Worm (Caenorhabditis elegans) whole organism, L4 larva: ENCODE measurements around the gene lec-12.

Source experiments
- F26F4.8 ChIP-seq: fragments of 200-800 bp; sonication (Bioruptor generic); conservative IDR thresholded peaks from 2 replicates; pipeline ENCODE4 v1.3.6; 2022; ENCODE audit warnings: missing genetic modification characterization, missing compliant biosample characterization
- F44E2.7 ChIP-seq: fragments of 200-800 bp; sonication (Bioruptor generic); IDR thresholded peaks from 2 replicates; pipeline ENCODE4 v2.1.2; 2022; ENCODE audit warnings: missing genetic modification characterization, missing compliant biosample characterization
- ces-1 ChIP-seq: fragments of 150-350 bp; sonication (generic microtip); optimal IDR thresholded peaks from 4 replicates; lab custom pipeline; 2014; ENCODE audit warnings: missing biosample characterization, missing genetic modification reagents, missing genetic modification characterization
- dpl-1 ChIP-seq: fragments of 150-350 bp; optimal IDR thresholded peaks from 2 replicates; lab custom pipeline; 2014; ENCODE audit warnings: missing biosample characterization, missing genetic modification reagents, missing genetic modification characterization
- lir-3 ChIP-seq: sonication (generic microtip); optimal IDR thresholded peaks from 2 replicates; lab custom pipeline; 2016; ENCODE audit warnings: mild to moderate bottlenecking, missing genetic modification characterization, missing compliant biosample characterization
- mdl-1 ChIP-seq, 2 experiments: fragments of 150-350 bp in 1 of 2; sonication (generic microtip) in 1 of 2; optimal IDR thresholded peaks; 2 replicates each; lab custom pipeline; 2014 to 2017; ENCODE audit warnings: missing biosample characterization in 2 of 2, missing genetic modification characterization in 2 of 2
- mxl-3 ChIP-seq: fragments of 200-800 bp; sonication (Bioruptor generic); optimal IDR thresholded peaks from 2 replicates; lab custom pipeline; 2018; ENCODE audit warnings: mild to moderate bottlenecking, missing genetic modification characterization, missing compliant biosample characterization
- nhr-25 ChIP-seq: sonication (generic microtip); optimal IDR thresholded peaks from 2 replicates; lab custom pipeline; 2017; ENCODE audit warnings: missing genetic modification characterization, mild to moderate bottlenecking, missing compliant biosample characterization, antibody characterized with exemption, moderate library complexity, borderline replicate concordance; ENCODE audit not compliant: insufficient read depth
- php-3 ChIP-seq: fragments of 200-800 bp; sonication (Bioruptor generic); IDR thresholded peaks from 2 replicates; pipeline ENCODE4 v1.3.6; 2022; ENCODE audit warnings: missing genetic modification reagents, missing genetic modification characterization, missing compliant biosample characterization
- sdz-12 ChIP-seq: fragments of 200-800 bp; sonication (Bioruptor generic); optimal IDR thresholded peaks from 2 replicates; lab custom pipeline; 2018; ENCODE audit warnings: mild to moderate bottlenecking, missing genetic modification characterization, missing compliant biosample characterization
- skn-1 ChIP-seq: fragments of 150-350 bp; optimal IDR thresholded peaks from 2 replicates; lab custom pipeline; 2014; ENCODE audit warnings: missing biosample characterization, missing genetic modification characterization
- unc-39 ChIP-seq: sonication (generic microtip); optimal IDR thresholded peaks from 2 replicates; lab custom pipeline; 2017; ENCODE audit warnings: missing biosample characterization, missing genetic modification characterization
- zip-11 ChIP-seq: fragments of 200-800 bp; sonication (Bioruptor generic); IDR thresholded peaks from 2 replicates; pipeline ENCODE4 v1.3.6; 2022; ENCODE audit warnings: missing genetic modification characterization, missing compliant biosample characterization

DNA sequence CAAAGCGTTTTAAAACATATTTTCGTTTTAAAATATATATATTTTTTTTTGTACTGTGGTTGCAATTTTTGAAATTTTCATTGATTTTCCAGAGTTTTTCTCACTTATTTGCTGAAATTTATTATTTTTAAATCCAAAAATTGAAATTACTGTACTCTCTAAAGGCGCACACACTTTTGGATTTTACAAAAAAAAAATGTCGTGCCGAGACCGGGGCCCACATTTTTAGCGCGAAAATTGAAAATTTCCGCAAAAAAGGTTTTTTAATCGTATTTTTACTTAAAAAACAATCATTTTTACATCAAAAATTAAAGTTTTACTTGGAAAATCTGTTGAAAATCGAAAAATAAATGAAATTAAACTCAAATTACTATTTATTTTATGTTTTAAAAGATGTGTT is 19.1 kb upstream of the lec-12 start:
- no peak for TF ChIP-seq zip-11 (GFP tag; lab: Robert Waterston, UW)
- TF ChIP-seq php-3 (GFP tag; lab: Robert Waterston, UW) = no peak
- TF ChIP-seq dpl-1 (GFP tag; lab: Kevin White, UChicago) = no peak
- no peak for TF ChIP-seq mdl-1 (tag; optimal IDR thresholded peaks at IDR 0.05; lab: Kevin White, UChicago)
- no peak for TF ChIP-seq unc-39 (tag; lab: Kevin White, UChicago)
- TF ChIP-seq skn-1 = no peak
- no peak for TF ChIP-seq ces-1
- no peak for TF ChIP-seq F44E2.7
- no peak for TF ChIP-seq sdz-12
- TF ChIP-seq nhr-25 (tag; lab: Kevin White, UChicago) = no peak
- no peak for TF ChIP-seq lir-3
- no peak for TF ChIP-seq mxl-3
- no peak for TF ChIP-seq F26F4.8 (GFP tag; lab: Robert Waterston, UW)
